Worm (Caenorhabditis elegans): ENCODE measurements around the gene C24B9.3.

The C24B9.3 gene

DNA sequence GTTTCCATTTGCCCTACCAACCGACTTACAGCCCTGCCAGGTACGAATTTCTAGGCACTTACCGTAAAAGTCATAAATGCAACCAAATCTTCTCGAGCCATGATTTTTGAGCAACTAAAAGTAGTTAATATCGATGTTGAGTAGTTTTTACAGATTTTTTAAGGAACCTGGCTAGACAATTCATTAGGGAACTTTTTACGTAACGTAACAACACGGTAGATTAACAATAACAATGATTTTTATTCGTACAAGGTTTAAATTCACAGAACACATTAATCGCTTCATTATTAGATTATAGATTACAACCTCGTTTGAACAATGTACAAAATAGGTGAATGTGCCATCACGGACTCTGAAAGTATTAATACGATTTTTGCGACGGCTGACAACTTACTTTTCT lies 41.6 kb upstream of the C24B9.3 start, which contains the start of gene srx-26:
srx-26 (minus strand) TSS at position 101 of the 400 bp plus-strand sequence.
- no peak for TF ChIP-seq die-1 (tag; optimal IDR thresholded peaks at IDR 0.05)
- TF ChIP-seq tlf-1 (GFP tag; optimal IDR thresholded peaks at IDR 0.05), result no peak

ce11 chrV:2750006-2750405 lies 38.6 kb upstream of the C24B9.3 start, which contains the start of gene srx-24:
Gene srx-24, minus strand, starts transcription at chrV:2750106.
- no peak for TF ChIP-seq ceh-79 (tag; optimal IDR thresholded peaks at IDR 0.05)
- TF ChIP-seq somi-1 (GFP tag; optimal IDR thresholded peaks at IDR 0.05), result no peak
- TF ChIP-seq B0019.2 (GFP tag; conservative IDR thresholded peaks at IDR 0.05), result no peak
- TF ChIP-seq C06A6.2 (GFP tag; conservative IDR thresholded peaks at IDR 0.05), result no peak
- TF ChIP-seq attf-6 (GFP tag; IDR thresholded peaks at IDR 0.05), result no peak
- TF ChIP-seq rpc-1 (optimal IDR thresholded peaks at IDR 0.05), result no peak
- no peak for TF ChIP-seq rpc-1 (tag; optimal IDR thresholded peaks at IDR 0.05)
- TF ChIP-seq hlh-26 (GFP tag; conservative IDR thresholded peaks at IDR 0.05), result no peak
- TF ChIP-seq snpc-4 (GFP tag; optimal IDR thresholded peaks at IDR 0.05), result no peak
- TF ChIP-seq snpc-4 (tag; optimal IDR thresholded peaks at IDR 0.05), result no peak
- TF ChIP-seq lin-40 (tag; optimal IDR thresholded peaks at IDR 0.05), result no peak
- TF ChIP-seq sptf-2 (GFP tag; optimal IDR thresholded peaks at IDR 0.05), result no peak
- no peak for TF ChIP-seq nhr-90 (tag; optimal IDR thresholded peaks at IDR 0.05)
- TF ChIP-seq rec-8 (tag; optimal IDR thresholded peaks at IDR 0.05), result no peak
- no peak for TF ChIP-seq madf-10 (tag; optimal IDR thresholded peaks at IDR 0.05)
- TF ChIP-seq hlh-12 (tag; optimal IDR thresholded peaks at IDR 0.05), result no peak
- no peak for TF ChIP-seq ztf-6 (GFP tag; IDR thresholded peaks at IDR 0.05)

DNA sequence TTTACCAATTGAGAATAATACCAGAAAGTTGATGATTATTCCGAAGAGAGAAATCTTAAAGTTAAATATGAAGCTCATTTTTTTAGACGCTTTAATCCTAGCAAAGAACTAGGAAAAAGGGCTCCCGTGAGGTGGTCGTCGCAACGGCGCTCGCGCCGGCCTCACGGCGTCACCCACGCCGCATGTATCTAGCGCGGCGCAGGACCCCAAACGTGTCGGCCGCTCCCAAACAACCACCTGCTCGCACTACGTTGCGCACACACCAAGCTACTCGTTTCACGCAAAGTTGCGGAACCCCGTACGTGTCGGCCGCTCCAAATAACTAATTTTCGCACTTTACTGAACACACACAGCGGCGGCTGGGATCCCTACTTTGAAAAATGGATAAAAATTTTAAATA lies 35.0 kb upstream of the C24B9.3 start:
- TF ChIP-seq nhr-120 (GFP tag; IDR thresholded peaks at IDR 0.05) (no peak), tbx-9 (tag; optimal IDR thresholded peaks at IDR 0.05; ENCODE audit: borderline replicate concordance) (no peak), snpc-1.3 (tag; optimal IDR thresholded peaks at IDR 0.05; ENCODE audit: insufficient read depth) (no peak), tbp1 (GFP tag; optimal IDR thresholded peaks at IDR 0.05) (no peak), dox-1 (GFP tag; IDR thresholded peaks at IDR 0.05) (no peak), ztf-18 (tag; optimal IDR thresholded peaks at IDR 0.05) (no peak), F57A8.1 (GFP tag; optimal IDR thresholded peaks at IDR 0.05) (no peak), xnd-1 (tag; optimal IDR thresholded peaks at IDR 0.05) (no peak), nfyb-1 (GFP tag; IDR thresholded peaks at IDR 0.05) (0 out of 2 replicates have a peak, but pooled peaks have one; percentile 28), fkh-3 (tag; optimal IDR thresholded peaks at IDR 0.05) (no peak), F23B12.7 (tag; optimal IDR thresholded peaks at IDR 0.05; ENCODE audit: insufficient read depth) (no peak), F57C9.4 (tag; optimal IDR thresholded peaks at IDR 0.05) (no peak), chd-7 (tag; optimal IDR thresholded peaks at IDR 0.05) (no peak), madf-8 (GFP tag; conservative IDR thresholded peaks at IDR 0.05) (no peak), ceh-27 (GFP tag; optimal IDR thresholded peaks at IDR 0.05) (no peak), hmg-20 (GFP tag; IDR thresholded peaks at IDR 0.05) (no peak), ZK185.1 (tag; optimal IDR thresholded peaks at IDR 0.05; ENCODE audit: poor library complexity, severe bottlenecking) (no peak), hlh-12 (tag; optimal IDR thresholded peaks at IDR 0.05) (no peak), egrh-3 (GFP tag; IDR thresholded peaks at IDR 0.05) (peak; percentile 65; the same call in 1 of the 2 replicates), ceh-40 (GFP tag; IDR thresholded peaks at IDR 0.05) (no peak), nfya-2 (GFP tag; IDR thresholded peaks at IDR 0.05) (no peak), attf-3 (GFP tag; conservative IDR thresholded peaks at IDR 0.05) (no peak), dpff-1 (tag; optimal IDR thresholded peaks at IDR 0.05) (no peak), snpc-4 (GFP tag; optimal IDR thresholded peaks at IDR 0.05) (no peak), snpc-4 (tag; optimal IDR thresholded peaks at IDR 0.05) (peak in 1 of 4 experiments; percentile 71), repo-1 (tag; optimal IDR thresholded peaks at IDR 0.05) (no peak)

All from whole organism, young adult.